Fruit fly (Drosophila melanogaster) whole organism, embryonic: ENCODE results near the gene Jhbp3.

ENCODE experiments used
- Ada2b ChIP-seq: fragments of 200-800 bp; sonication (Bioruptor generic); IDR thresholded peaks from 2 replicates; pipeline ENCODE4 v1.3.6; 2022; ENCODE audit warnings: missing biosample characterization, missing genetic modification characterization
- Adf1 ChIP-seq: fragments of 200-800 bp; sonication (Bioruptor generic); IDR thresholded peaks from 2 replicates; pipeline ENCODE4 v1.3.6; 2022; ENCODE audit warnings: missing biosample characterization, missing genetic modification characterization
- Atf3 ChIP-seq: fragments of 200-800 bp; sonication (Bioruptor generic); optimal IDR thresholded peaks from 3 replicates; lab custom pipeline; 2016; ENCODE audit warnings: missing biosample characterization, missing genetic modification characterization
- Atf6 ChIP-seq: fragments of 200-800 bp; sonication (Bioruptor generic); IDR thresholded peaks from 2 replicates; pipeline ENCODE4 v1.3.6; 2022; ENCODE audit warnings: missing biosample characterization, missing genetic modification characterization
- B-H2 ChIP-seq: fragments of 200-800 bp; sonication (Bioruptor generic); optimal IDR thresholded peaks from 2 replicates; lab custom pipeline; 2018; ENCODE audit warnings: missing biosample characterization, mild to moderate bottlenecking, missing genetic modification characterization
- BtbVII ChIP-seq: fragments of 200-800 bp; sonication (Bioruptor generic); optimal IDR thresholded peaks from 3 replicates; lab custom pipeline; 2017; ENCODE audit warnings: missing biosample characterization, mild to moderate bottlenecking, missing genetic modification characterization
- CG10565 ChIP-seq: fragments of 200-800 bp; sonication (Bioruptor generic); optimal IDR thresholded peaks from 3 replicates; lab custom pipeline; 2016; ENCODE audit warnings: missing biosample characterization, mild to moderate bottlenecking, missing genetic modification characterization
- CG12236 ChIP-seq: fragments of 200-800 bp; sonication (Bioruptor generic); optimal IDR thresholded peaks from 2 replicates; lab custom pipeline; 2016; ENCODE audit warnings: missing biosample characterization, missing genetic modification characterization
- CG12744 ChIP-seq: fragments of 200-800 bp; sonication (Bioruptor generic); optimal IDR thresholded peaks from 2 replicates; lab custom pipeline; 2016; ENCODE audit warnings: missing biosample characterization, missing genetic modification characterization
- CG13123 ChIP-seq: fragments of 200-800 bp; sonication (Bioruptor generic); optimal IDR thresholded peaks from 2 replicates; lab custom pipeline; 2016; ENCODE audit warnings: missing biosample characterization, missing genetic modification characterization
- CG15479 ChIP-seq: fragments of 200-800 bp; sonication (Bioruptor generic); optimal IDR thresholded peaks from 3 replicates; lab custom pipeline; 2019; ENCODE audit warnings: missing biosample characterization, mild to moderate bottlenecking, missing genetic modification characterization, moderate library complexity
- CG15601 ChIP-seq: fragments of 200-800 bp; sonication (Bioruptor generic); optimal IDR thresholded peaks from 3 replicates; lab custom pipeline; 2019; ENCODE audit warnings: missing biosample characterization, mild to moderate bottlenecking, missing genetic modification characterization, moderate library complexity
- CG1602 ChIP-seq: fragments of 200-800 bp; sonication (Bioruptor generic); optimal IDR thresholded peaks from 3 replicates; lab custom pipeline; 2016; ENCODE audit warnings: missing biosample characterization, missing genetic modification characterization
- CG16863 ChIP-seq: fragments of 200-800 bp; sonication (Bioruptor generic); optimal IDR thresholded peaks from 3 replicates; lab custom pipeline; 2016; ENCODE audit warnings: missing biosample characterization, missing genetic modification characterization
- CG18476 ChIP-seq: fragments of 200-800 bp; sonication (Bioruptor generic); optimal IDR thresholded peaks from 2 replicates; lab custom pipeline; 2016; ENCODE audit warnings: missing biosample characterization, mild to moderate bottlenecking, missing genetic modification characterization
- CG2199 ChIP-seq: fragments of 200-800 bp; sonication (Bioruptor generic); IDR thresholded peaks from 3 replicates; pipeline ENCODE4 v1.3.6; 2022; ENCODE audit warnings: missing biosample characterization, missing genetic modification characterization
- CG2712 ChIP-seq: fragments of 200-800 bp; optimal IDR thresholded peaks from 3 replicates; lab custom pipeline; 2019; ENCODE audit warnings: missing biosample characterization, mild to moderate bottlenecking, missing genetic modification characterization, moderate library complexity
- CG31441 ChIP-seq: fragments of 200-800 bp; sonication (Bioruptor generic); IDR thresholded peaks from 2 replicates; pipeline ENCODE4 v1.3.6; 2022; ENCODE audit warnings: missing biosample characterization, missing genetic modification characterization
- CG4328 ChIP-seq: fragments of 200-800 bp; sonication (Bioruptor generic); optimal IDR thresholded peaks from 3 replicates; lab custom pipeline; 2017; ENCODE audit warnings: missing biosample characterization, missing genetic modification reagents, missing genetic modification characterization
- CG4360 ChIP-seq: fragments of 200-800 bp; sonication (Bioruptor generic); IDR thresholded peaks from 2 replicates; pipeline ENCODE4 v1.3.6; 2022; ENCODE audit warnings: missing biosample characterization, missing genetic modification characterization
- CG8281 ChIP-seq: fragments of 200-800 bp; sonication (Bioruptor generic); optimal IDR thresholded peaks from 2 replicates; lab custom pipeline; 2018; ENCODE audit warnings: missing biosample characterization, mild to moderate bottlenecking, missing genetic modification characterization, moderate library complexity
- CG9609 ChIP-seq: fragments of 200-800 bp; sonication (Bioruptor generic); optimal IDR thresholded peaks from 3 replicates; lab custom pipeline; 2016; ENCODE audit warnings: missing biosample characterization, missing genetic modification characterization
- Chrac-16 ChIP-seq: fragments of 200-800 bp; sonication (Bioruptor generic); optimal IDR thresholded peaks from 3 replicates; lab custom pipeline; 2016; ENCODE audit warnings: missing biosample characterization, missing genetic modification characterization
- Dip3 ChIP-seq: fragments of 200-800 bp; sonication (Bioruptor generic); optimal IDR thresholded peaks from 3 replicates; lab custom pipeline; 2016; ENCODE audit warnings: missing biosample characterization, missing genetic modification characterization
- H15 ChIP-seq: fragments of 200-800 bp; sonication (Bioruptor generic); IDR thresholded peaks from 3 replicates; pipeline ENCODE4 v1.3.6; 2022; ENCODE audit warnings: missing biosample characterization, missing genetic modification characterization
- Hey ChIP-seq: fragments of 200-800 bp; sonication (Bioruptor generic); optimal IDR thresholded peaks from 3 replicates; lab custom pipeline; 2018; ENCODE audit warnings: missing biosample characterization, mild to moderate bottlenecking, missing genetic modification characterization
- Hr51 ChIP-seq, 2 experiments: fragments of 200-800 bp; sonication (Bioruptor generic); optimal IDR thresholded peaks; 2 replicates in 1 of 2; 3 replicates in 1 of 2; lab custom pipeline; 2016 to 2018; ENCODE audit warnings: missing biosample characterization in 2 of 2, missing genetic modification characterization in 2 of 2, mild to moderate bottlenecking in 1 of 2, moderate library complexity in 1 of 2
- NK7.1 ChIP-seq: fragments of 200-800 bp; sonication (Bioruptor generic); optimal IDR thresholded peaks from 3 replicates; lab custom pipeline; 2016; ENCODE audit warnings: missing biosample characterization, missing genetic modification characterization
- Opbp ChIP-seq: fragments of 200-800 bp; sonication (Bioruptor generic); IDR thresholded peaks from 3 replicates; pipeline ENCODE4 v1.3.6; 2022; ENCODE audit warnings: missing biosample characterization, missing genetic modification characterization; ENCODE audit not compliant: partially characterized antibody
- Poxn ChIP-seq: fragments of 200-800 bp; sonication (Bioruptor generic); IDR thresholded peaks from 2 replicates; pipeline ENCODE4 v1.3.6; 2022; ENCODE audit warnings: missing biosample characterization, missing genetic modification characterization
- Rfx ChIP-seq: fragments of 200-800 bp; sonication (Bioruptor generic); IDR thresholded peaks from 2 replicates; pipeline ENCODE4 v1.3.6; 2022; ENCODE audit warnings: missing biosample characterization, missing genetic modification characterization
- Rx ChIP-seq: fragments of 200-800 bp; sonication (Bioruptor generic); IDR thresholded peaks from 2 replicates; pipeline ENCODE4 v1.3.6; 2022; ENCODE audit warnings: missing biosample characterization, missing genetic modification characterization
- Sox100B ChIP-seq: fragments of 200-800 bp; sonication (Bioruptor generic); optimal IDR thresholded peaks from 3 replicates; lab custom pipeline; 2018; ENCODE audit warnings: missing biosample characterization, mild to moderate bottlenecking, missing genetic modification characterization
- YL-1 ChIP-seq: fragments of 200-800 bp; sonication (Bioruptor generic); optimal IDR thresholded peaks from 3 replicates; lab custom pipeline; 2017; ENCODE audit warnings: missing biosample characterization, mild to moderate bottlenecking, missing genetic modification characterization
- ara ChIP-seq: fragments of 200-800 bp; sonication (Bioruptor generic); IDR thresholded peaks from 2 replicates; pipeline ENCODE4 v1.3.6; 2022; ENCODE audit warnings: missing biosample characterization, missing genetic modification characterization
- ci ChIP-seq: fragments of 200-800 bp; sonication (Bioruptor generic); IDR thresholded peaks from 3 replicates; pipeline ENCODE4 v1.3.6; 2022; ENCODE audit warnings: missing biosample characterization, missing genetic modification characterization
- dimm ChIP-seq: fragments of 200-800 bp; sonication (Bioruptor generic); IDR thresholded peaks from 2 replicates; pipeline ENCODE4 v1.3.6; 2022; ENCODE audit warnings: missing biosample characterization, missing genetic modification characterization
- dpn ChIP-seq, 2 experiments: fragments of 200-800 bp; sonication (Bioruptor generic); optimal IDR thresholded peaks; 3 replicates each; lab custom pipeline; 2016; ENCODE audit warnings: missing biosample characterization in 2 of 2, missing genetic modification characterization in 2 of 2
- gem ChIP-seq: fragments of 200-800 bp; sonication (Bioruptor generic); optimal IDR thresholded peaks from 2 replicates; lab custom pipeline; 2019; ENCODE audit warnings: missing biosample characterization, mild to moderate bottlenecking, missing genetic modification characterization, moderate library complexity
- h ChIP-seq: fragments of >200 bp; optimal IDR thresholded peaks from 2 replicates; lab custom pipeline; 2017
- ham ChIP-seq: fragments of 200-800 bp; sonication (Bioruptor generic); IDR thresholded peaks from 2 replicates; pipeline ENCODE4 v1.3.6; 2022; ENCODE audit warnings: missing biosample characterization, missing genetic modification characterization
- nau ChIP-seq: fragments of 200-800 bp; sonication (Bioruptor generic); optimal IDR thresholded peaks from 3 replicates; lab custom pipeline; 2017; ENCODE audit warnings: missing biosample characterization, mild to moderate bottlenecking, missing genetic modification characterization, missing genetic modification reagents
- oc ChIP-seq: fragments of 200-800 bp; sonication (Bioruptor generic); optimal IDR thresholded peaks from 2 replicates; lab custom pipeline; 2018; ENCODE audit warnings: missing biosample characterization, mild to moderate bottlenecking, missing genetic modification characterization, moderate library complexity
- psq ChIP-seq: fragments of 200-800 bp; sonication (Bioruptor generic); optimal IDR thresholded peaks from 2 replicates; lab custom pipeline; 2017; ENCODE audit warnings: missing biosample characterization, missing genetic modification characterization
- pum ChIP-seq: fragments of 200-800 bp; sonication (Bioruptor generic); optimal IDR thresholded peaks from 2 replicates; lab custom pipeline; 2016; ENCODE audit warnings: missing biosample characterization, missing genetic modification characterization
- schlank ChIP-seq: fragments of 200-800 bp; sonication (Bioruptor generic); optimal IDR thresholded peaks from 2 replicates; lab custom pipeline; 2018; ENCODE audit warnings: missing biosample characterization, mild to moderate bottlenecking, missing genetic modification characterization
- sens ChIP-seq: fragments of 200-800 bp; sonication (Bioruptor generic); peaks from one replicate; lab custom pipeline; 2016; ENCODE audit warnings: missing biosample characterization, missing genetic modification characterization
- seq ChIP-seq: fragments of 200-800 bp; sonication (Bioruptor generic); IDR thresholded peaks from 2 replicates; pipeline ENCODE4 v1.3.6; 2022; ENCODE audit warnings: missing biosample characterization, missing genetic modification characterization
- slp2 ChIP-seq: fragments of 200-800 bp; sonication (Bioruptor generic); optimal IDR thresholded peaks from 2 replicates; lab custom pipeline; 2016; ENCODE audit warnings: missing biosample characterization, missing genetic modification characterization
- trem ChIP-seq: fragments of 200-800 bp; optimal IDR thresholded peaks from 3 replicates; lab custom pipeline; 2019; ENCODE audit warnings: missing biosample characterization, mild to moderate bottlenecking, missing genetic modification characterization, moderate library complexity
- vfl ChIP-seq: fragments of 200-800 bp; sonication (Bioruptor generic); optimal IDR thresholded peaks from 2 replicates; lab custom pipeline; 2016; ENCODE audit warnings: missing biosample characterization, missing genetic modification characterization
- zf30C ChIP-seq: fragments of 200-800 bp; sonication (Bioruptor generic); optimal IDR thresholded peaks from 3 replicates; lab custom pipeline; 2018; ENCODE audit warnings: missing biosample characterization, mild to moderate bottlenecking, missing genetic modification characterization

Jhbp3 gene

dm6 chr3R:4973762-4974369 is 18.8 kb upstream of the Jhbp3 start (continued):
- no peak for TF ChIP-seq Adf1 (GFP tag; lab: Robert Waterston, UW)
- TF ChIP-seq Atf3 (GFP tag; lab: Kevin White, UChicago) = no peak
- TF ChIP-seq CG16863 (GFP tag; lab: Kevin White, UChicago) = no peak
- no peak for TF ChIP-seq Chrac-16
- TF ChIP-seq slp2 = no peak
- TF ChIP-seq trem = no peak
- no peak for TF ChIP-seq YL-1 (GFP tag; lab: Kevin White, UChicago)
- no peak for TF ChIP-seq NK7.1 (GFP tag; lab: Kevin White, UChicago)
- no peak for TF ChIP-seq CG18476 (GFP tag; lab: Kevin White, UChicago)
- no peak for TF ChIP-seq Rx (GFP tag; lab: Robert Waterston, UW)
- no peak for TF ChIP-seq CG10565 (GFP tag; lab: Kevin White, UChicago)
- no peak for TF ChIP-seq h (lab: Kevin White, UChicago)
- no peak for TF ChIP-seq psq
- TF ChIP-seq ci (GFP tag; lab: Robert Waterston, UW) = 0 out of 3 replicates have a peak, but pooled peaks have one; percentile 28
- no peak for TF ChIP-seq CG15601 (tag; lab: Kevin White, UChicago)
- no peak for TF ChIP-seq Dip3 (GFP tag; lab: Kevin White, UChicago)
- no peak for TF ChIP-seq Sox100B (GFP tag; lab: Kevin White, UChicago)
- no peak for TF ChIP-seq CG4328 (GFP tag; lab: Kevin White, UChicago)
- TF ChIP-seq CG2712 = peak; percentile 17
- no peak for TF ChIP-seq Ada2b (GFP tag; lab: Robert Waterston, UW)
- no peak for TF ChIP-seq Hey (tag; lab: Kevin White, UChicago)
- no peak for TF ChIP-seq CG13123 (GFP tag; lab: Kevin White, UChicago)
- TF ChIP-seq Atf6 = 0 out of 2 replicates have a peak, but pooled peaks have one; percentile 19
- no peak for TF ChIP-seq CG12744
- TF ChIP-seq ara (GFP tag; lab: Robert Waterston, UW) = peak; percentile 28; the same call in 1 of the 2 replicates
- TF ChIP-seq B-H2 (GFP tag; lab: Kevin White, UChicago) = no peak
- no peak for TF ChIP-seq CG1602 (GFP tag; lab: Kevin White, UChicago)
- TF ChIP-seq schlank (tag; lab: Kevin White, UChicago) = no peak
- peak; percentile 73 for TF ChIP-seq zf30C (GFP tag; lab: Kevin White, UChicago)
- TF ChIP-seq oc (tag; lab: Kevin White, UChicago) = no peak
- TF ChIP-seq dpn (GFP tag; optimal IDR thresholded peaks at IDR 0.05; lab: Kevin White, UChicago) = no peak
- no peak for TF ChIP-seq CG12236 (GFP tag; lab: Kevin White, UChicago)
- TF ChIP-seq CG4360 = peak; percentile 17; the same call in 1 of the 2 replicates
- no peak for TF ChIP-seq CG8281 (tag; lab: Kevin White, UChicago)
- no peak for TF ChIP-seq Rfx (GFP tag; lab: Robert Waterston, UW)
- TF ChIP-seq CG2199 = peak; percentile 35; the same call in 1 of the 3 replicates
- peak in 1 of 2 experiments; percentile 0 for TF ChIP-seq Hr51 (GFP tag; optimal IDR thresholded peaks at IDR 0.05; lab: Kevin White, UChicago)
- TF ChIP-seq seq (GFP tag; lab: Robert Waterston, UW) = no peak
- no peak for TF ChIP-seq Opbp (GFP tag; lab: Robert Waterston, UW)
- no peak for TF ChIP-seq pum
- no peak for TF ChIP-seq CG15479 (GFP tag; lab: Kevin White, UChicago)
- no peak for TF ChIP-seq BtbVII (GFP tag; lab: Kevin White, UChicago)
- TF ChIP-seq H15 (GFP tag; lab: Robert Waterston, UW) = no peak
- no peak for TF ChIP-seq ham
- peak; percentile 40 for TF ChIP-seq gem
- no peak for TF ChIP-seq dimm (GFP tag; lab: Robert Waterston, UW)
- TF ChIP-seq CG31441 (GFP tag; lab: Robert Waterston, UW) = 0 out of 2 replicates have a peak, but pooled peaks have one; percentile 11
- TF ChIP-seq Poxn (GFP tag; lab: Robert Waterston, UW) = no peak
- no peak for TF ChIP-seq vfl (GFP tag; lab: Kevin White, UChicago)
- TF ChIP-seq sens (GFP tag; lab: Kevin White, UChicago) = peak; percentile 84
- TF ChIP-seq CG9609 = no peak
- no peak for TF ChIP-seq nau (GFP tag; lab: Kevin White, UChicago)
